Fruit fly (Drosophila melanogaster): ENCODE results near the gene CG11498.

The CG11498 gene

dm6 chr3R:30121731-30122130 is 38.5 kb downstream of the CG11498 start (continued):
- TF ChIP-seq CG11504 (tag; optimal IDR thresholded peaks at IDR 0.05), result no peak
- no peak for TF ChIP-seq CG12299 (tag; optimal IDR thresholded peaks at IDR 0.05)
- TF ChIP-seq CG1792 (GFP tag; optimal IDR thresholded peaks at IDR 0.05), result no peak
- TF ChIP-seq dimm (GFP tag; IDR thresholded peaks at IDR 0.05), result no peak
- no peak for TF ChIP-seq zfh1 (GFP tag; IDR thresholded peaks at IDR 0.05)
- no peak for TF ChIP-seq H15 (GFP tag; IDR thresholded peaks at IDR 0.05)
- no peak for TF ChIP-seq HmgZ (tag; optimal IDR thresholded peaks at IDR 0.05)
- TF ChIP-seq pan (optimal IDR thresholded peaks at IDR 0.05), result no peak
- no peak for TF ChIP-seq pan (GFP tag; optimal IDR thresholded peaks at IDR 0.05 in 1 of 2, IDR thresholded peaks at IDR 0.05 in 1 of 2)
- TF ChIP-seq chinmo (GFP tag; IDR thresholded peaks at IDR 0.05; ENCODE audit: partially characterized antibody), result 0 out of 4 replicates have a peak, but pooled peaks have one; percentile 46
- TF ChIP-seq CG2712 (tag; optimal IDR thresholded peaks at IDR 0.05), result no peak

DNA sequence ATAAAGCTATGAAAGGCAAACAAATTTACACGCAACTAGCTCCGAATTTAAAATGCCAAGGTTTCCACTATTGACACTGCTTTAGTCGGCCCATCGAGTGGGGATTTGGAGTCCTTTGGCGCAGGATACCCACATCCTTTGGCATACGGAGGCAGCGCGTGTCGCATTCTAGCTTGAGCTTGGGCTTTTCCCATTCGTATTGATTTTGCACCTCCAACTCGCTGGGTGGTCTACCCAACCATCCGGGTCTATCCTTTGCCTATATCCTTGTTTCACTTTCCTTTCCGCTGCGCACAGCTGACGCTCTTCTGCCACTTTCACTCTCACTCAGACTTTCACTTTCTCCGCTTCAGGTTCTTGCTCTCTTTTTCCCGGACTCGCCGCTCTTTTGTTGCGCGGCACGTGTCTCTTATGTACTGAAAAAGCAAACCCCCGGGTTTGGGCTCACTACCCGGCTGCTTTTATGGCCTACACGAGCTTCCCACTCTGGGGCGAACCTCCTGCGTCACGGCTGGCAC is 45.9 kb downstream of the CG11498 start:
- TF ChIP-seq pita (GFP tag; optimal IDR thresholded peaks at IDR 0.05) (no peak), odd (GFP tag; optimal IDR thresholded peaks at IDR 0.05) (no peak), CG4424 (GFP tag; optimal IDR thresholded peaks at IDR 0.05) (no peak), CG11560 (tag; IDR thresholded peaks at IDR 0.05) (no peak), zen2 (GFP tag; IDR thresholded peaks at IDR 0.05; ENCODE audit: partially characterized antibody) (peak; percentile 13; the same call in 1 of the 3 replicates), CG8281 (tag; optimal IDR thresholded peaks at IDR 0.05) (no peak), z (GFP tag; IDR thresholded peaks at IDR 0.05) (0 out of 3 replicates have a peak, but pooled peaks have one; percentile 30), vnd (GFP tag; IDR thresholded peaks at IDR 0.05; ENCODE audit: partially characterized antibody) (no peak), sisA (GFP tag; IDR thresholded peaks at IDR 0.05) (no peak), onecut (GFP tag; IDR thresholded peaks at IDR 0.05) (peak; percentile 89), Side (GFP tag; optimal IDR thresholded peaks at IDR 0.05) (no peak), CG3163 (GFP tag; optimal IDR thresholded peaks at IDR 0.05) (peak; percentile 60), Hand (GFP tag; optimal IDR thresholded peaks at IDR 0.05) (peak; percentile 10), cg (GFP tag; optimal IDR thresholded peaks at IDR 0.05) (no peak), Med (GFP tag) (peak; percentile 38), CG13894 (tag; optimal IDR thresholded peaks at IDR 0.05) (peak; percentile 85), wek (GFP tag; optimal IDR thresholded peaks at IDR 0.05) (no peak), unpg (GFP tag; optimal IDR thresholded peaks at IDR 0.05) (no peak), sc (optimal IDR thresholded peaks at IDR 0.05) (no peak), sc (GFP tag; optimal IDR thresholded peaks at IDR 0.05) (no peak), slp2 (GFP tag; optimal IDR thresholded peaks at IDR 0.05) (no peak), disco-r (GFP tag; optimal IDR thresholded peaks at IDR 0.05) (no peak), CG42726 (GFP tag; IDR thresholded peaks at IDR 0.05; ENCODE audit: partially characterized antibody) (no peak), CG8089 (GFP tag; optimal IDR thresholded peaks at IDR 0.05) (no peak), bbx (GFP tag; IDR thresholded peaks at IDR 0.05; ENCODE audit: partially characterized antibody) (no peak), CG8290 (GFP tag; optimal IDR thresholded peaks at IDR 0.05) (no peak), CG8290 (tag; optimal IDR thresholded peaks at IDR 0.05) (peak in 1 of 2 experiments; percentile 8), sens-2 (GFP tag; IDR thresholded peaks at IDR 0.05) (no peak), PHDP (tag; optimal IDR thresholded peaks at IDR 0.05) (no peak), CG12071 (GFP tag; optimal IDR thresholded peaks at IDR 0.05) (no peak), Sox102F (GFP tag; optimal IDR thresholded peaks at IDR 0.05) (no peak), scrt (GFP tag; optimal IDR thresholded peaks at IDR 0.05) (no peak), unc-4 (GFP tag; IDR thresholded peaks at IDR 0.05; ENCODE audit: partially characterized antibody) (0 out of 2 replicates have a peak, but pooled peaks have one; percentile 15), dpn (GFP tag; optimal IDR thresholded peaks at IDR 0.05) (no peak), lbe (GFP tag; optimal IDR thresholded peaks at IDR 0.05) (no peak), sens (GFP tag) (no peak), Trl (optimal IDR thresholded peaks at IDR 0.05) (peak; percentile 31 to 57), Trl (GFP tag; optimal IDR thresholded peaks at IDR 0.05) (no peak), Sin3A (optimal IDR thresholded peaks at IDR 0.05) (no peak), CG10543 (GFP tag; optimal IDR thresholded peaks at IDR 0.05) (peak; percentile 21)
